Fruit fly (Drosophila melanogaster) whole organism, embryonic: ENCODE data around the gene witty.

ENCODE experiments used
- Atf3 ChIP-seq: fragments of 200-800 bp; sonication (Bioruptor generic); optimal IDR thresholded peaks from 3 replicates; lab custom pipeline; 2016; ENCODE audit warnings: missing biosample characterization, missing genetic modification characterization
- CG1024 ChIP-seq: fragments of 200-800 bp; sonication (Bioruptor generic); IDR thresholded peaks from 2 replicates; pipeline ENCODE4 v1.3.6; 2022; ENCODE audit warnings: missing biosample characterization, missing genetic modification characterization
- CG10654 ChIP-seq: fragments of 200-800 bp; sonication (Bioruptor generic); optimal IDR thresholded peaks from 2 replicates; lab custom pipeline; 2016; ENCODE audit warnings: missing biosample characterization, missing genetic modification characterization
- CG10959 ChIP-seq: fragments of 200-800 bp; sonication (Bioruptor generic); IDR thresholded peaks from 2 replicates; pipeline ENCODE4 v1.3.6; 2022; ENCODE audit warnings: missing biosample characterization, missing genetic modification characterization
- CG11247 ChIP-seq: fragments of 200-800 bp; sonication (Bioruptor generic); IDR thresholded peaks from 2 replicates; pipeline ENCODE4 v1.3.6; 2022; ENCODE audit warnings: missing biosample characterization, missing genetic modification characterization
- CG11723 ChIP-seq: fragments of 200-800 bp; sonication (Bioruptor generic); optimal IDR thresholded peaks from 2 replicates; lab custom pipeline; 2017; ENCODE audit warnings: missing biosample characterization, mild to moderate bottlenecking, missing genetic modification characterization
- CG12769 ChIP-seq: fragments of 200-800 bp; sonication (Bioruptor generic); optimal IDR thresholded peaks from 2 replicates; lab custom pipeline; 2019; ENCODE audit warnings: missing biosample characterization, mild to moderate bottlenecking, missing genetic modification characterization, moderate library complexity
- CG1602 ChIP-seq: fragments of 200-800 bp; sonication (Bioruptor generic); optimal IDR thresholded peaks from 3 replicates; lab custom pipeline; 2016; ENCODE audit warnings: missing biosample characterization, missing genetic modification characterization
- CG16813 ChIP-seq: fragments of 200-800 bp; sonication (Bioruptor generic); IDR thresholded peaks from 3 replicates; pipeline ENCODE4 v1.3.6; 2022; ENCODE audit warnings: missing biosample characterization, missing genetic modification characterization; ENCODE audit not compliant: partially characterized antibody
- CG16815 ChIP-seq: fragments of 200-800 bp; sonication (Bioruptor generic); optimal IDR thresholded peaks from 3 replicates; lab custom pipeline; 2017; ENCODE audit warnings: missing biosample characterization, mild to moderate bottlenecking, missing genetic modification characterization
- CG17385 ChIP-seq: fragments of 200-800 bp; sonication (Bioruptor generic); optimal IDR thresholded peaks from 3 replicates; lab custom pipeline; 2018; ENCODE audit warnings: missing biosample characterization, mild to moderate bottlenecking, missing genetic modification characterization
- CG17802 ChIP-seq: fragments of 200-800 bp; sonication (Bioruptor generic); optimal IDR thresholded peaks from 2 replicates; lab custom pipeline; 2018; ENCODE audit warnings: missing biosample characterization, mild to moderate bottlenecking, missing genetic modification characterization, moderate library complexity
- CG1792 ChIP-seq: fragments of 200-800 bp; sonication (Bioruptor generic); optimal IDR thresholded peaks from 2 replicates; lab custom pipeline; 2016; ENCODE audit warnings: missing biosample characterization, missing genetic modification characterization
- CG2116 ChIP-seq: fragments of 200-800 bp; sonication (Bioruptor generic); optimal IDR thresholded peaks from 3 replicates; lab custom pipeline; 2018; ENCODE audit warnings: missing biosample characterization, mild to moderate bottlenecking, missing genetic modification characterization
- CG2129 ChIP-seq: fragments of 200-800 bp; sonication (Bioruptor generic); IDR thresholded peaks from 2 replicates; pipeline ENCODE4 v1.3.6; 2022; ENCODE audit warnings: missing biosample characterization, missing genetic modification characterization; ENCODE audit not compliant: partially characterized antibody
- CG30431 ChIP-seq: fragments of 200-800 bp; sonication (Bioruptor generic); optimal IDR thresholded peaks from 2 replicates; lab custom pipeline; 2017; ENCODE audit warnings: missing biosample characterization, missing genetic modification characterization
- CG32772 ChIP-seq: fragments of 200-800 bp; sonication (Bioruptor generic); IDR thresholded peaks from 2 replicates; pipeline ENCODE4 v1.3.6; 2022; ENCODE audit warnings: missing biosample characterization, missing genetic modification characterization
- CG6175 ChIP-seq: fragments of 200-800 bp; sonication (Bioruptor generic); IDR thresholded peaks from 3 replicates; pipeline ENCODE4 v1.3.6; 2022; ENCODE audit warnings: missing biosample characterization, missing genetic modification characterization
- Deaf1 ChIP-seq: fragments of 200-800 bp; optimal IDR thresholded peaks from 3 replicates; lab custom pipeline; 2019; ENCODE audit warnings: missing biosample characterization, mild to moderate bottlenecking, missing genetic modification characterization, moderate library complexity
- E2f1 ChIP-seq: fragments of 200-800 bp; sonication (Bioruptor generic); IDR thresholded peaks from 2 replicates; pipeline ENCODE4 v1.3.6; 2022; ENCODE audit warnings: missing biosample characterization, missing genetic modification characterization
- GATAe ChIP-seq: fragments of 200-800 bp; sonication (Bioruptor generic); conservative IDR thresholded peaks from 2 replicates; pipeline ENCODE4 v1.3.6; 2022; ENCODE audit warnings: missing biosample characterization, missing genetic modification characterization
- Gsc ChIP-seq: fragments of 200-800 bp; sonication (Bioruptor generic); IDR thresholded peaks from 2 replicates; pipeline ENCODE4 v1.3.6; 2022; ENCODE audit warnings: missing biosample characterization, missing genetic modification characterization
- H15 ChIP-seq: fragments of 200-800 bp; sonication (Bioruptor generic); IDR thresholded peaks from 3 replicates; pipeline ENCODE4 v1.3.6; 2022; ENCODE audit warnings: missing biosample characterization, missing genetic modification characterization
- Lim3 ChIP-seq: fragments of 200-800 bp; sonication (Bioruptor generic); IDR thresholded peaks from 2 replicates; pipeline ENCODE4 v1.3.6; 2022; ENCODE audit warnings: missing biosample characterization, missing genetic modification characterization
- Max ChIP-seq: fragments of 200-800 bp; sonication (Bioruptor generic); optimal IDR thresholded peaks from 2 replicates; lab custom pipeline; 2016; ENCODE audit warnings: missing biosample characterization, mild to moderate bottlenecking, missing genetic modification characterization
- Mes4 ChIP-seq: fragments of 200-800 bp; sonication (Bioruptor generic); optimal IDR thresholded peaks from 2 replicates; lab custom pipeline; 2016; ENCODE audit warnings: missing biosample characterization, missing genetic modification characterization
- Nf-YA ChIP-seq: fragments of 200-800 bp; sonication (Bioruptor generic); IDR thresholded peaks from 2 replicates; pipeline ENCODE4 v1.3.6; 2022; ENCODE audit warnings: missing biosample characterization, missing genetic modification characterization
- Nf-YC ChIP-seq: fragments of 200-800 bp; optimal IDR thresholded peaks from 3 replicates; lab custom pipeline; 2019; ENCODE audit warnings: missing biosample characterization, mild to moderate bottlenecking, missing genetic modification characterization, moderate library complexity
- Oaz ChIP-seq: fragments of 200-800 bp; sonication (Bioruptor generic); IDR thresholded peaks from 2 replicates; pipeline ENCODE4 v1.3.6; 2022; ENCODE audit warnings: missing biosample characterization, missing genetic modification characterization
- Pdp1 ChIP-seq, 2 experiments: fragments of 200-800 bp; sonication (Bioruptor generic); optimal IDR thresholded peaks; 3 replicates each; lab custom pipeline; 2016; ENCODE audit warnings: missing biosample characterization in 2 of 2, missing genetic modification characterization in 2 of 2, mild to moderate bottlenecking in 1 of 2, moderate library complexity in 1 of 2
- Rx ChIP-seq: fragments of 200-800 bp; sonication (Bioruptor generic); IDR thresholded peaks from 2 replicates; pipeline ENCODE4 v1.3.6; 2022; ENCODE audit warnings: missing biosample characterization, missing genetic modification characterization
- Side ChIP-seq: fragments of 200-800 bp; sonication (Bioruptor generic); optimal IDR thresholded peaks from 2 replicates; lab custom pipeline; 2016; ENCODE audit warnings: missing biosample characterization, missing genetic modification characterization
- ara ChIP-seq: fragments of 200-800 bp; sonication (Bioruptor generic); IDR thresholded peaks from 2 replicates; pipeline ENCODE4 v1.3.6; 2022; ENCODE audit warnings: missing biosample characterization, missing genetic modification characterization
- bcd ChIP-seq: fragments of 200-800 bp; sonication (Bioruptor generic); optimal IDR thresholded peaks from 2 replicates; lab custom pipeline; 2017; ENCODE audit warnings: missing biosample characterization, mild to moderate bottlenecking, missing genetic modification characterization
- btn ChIP-seq: fragments of 200-800 bp; sonication (Bioruptor generic); optimal IDR thresholded peaks from 2 replicates; lab custom pipeline; 2016; ENCODE audit warnings: missing biosample characterization, missing genetic modification characterization
- caup ChIP-seq: fragments of 200-800 bp; sonication (Bioruptor generic); optimal IDR thresholded peaks from 3 replicates; lab custom pipeline; 2017; ENCODE audit warnings: missing biosample characterization, mild to moderate bottlenecking, missing genetic modification characterization, moderate library complexity; ENCODE audit not compliant: severe bottlenecking
- chinmo ChIP-seq: fragments of 200-800 bp; sonication (Bioruptor generic); IDR thresholded peaks from 4 replicates; pipeline ENCODE4 v1.3.6; 2022; ENCODE audit warnings: missing biosample characterization, missing genetic modification characterization; ENCODE audit not compliant: partially characterized antibody
- dm ChIP-seq: fragments of 200-800 bp; sonication (Bioruptor generic); optimal IDR thresholded peaks from 3 replicates; lab custom pipeline; 2016; ENCODE audit warnings: missing biosample characterization, missing genetic modification characterization
- dpn ChIP-seq, 2 experiments: fragments of 200-800 bp; sonication (Bioruptor generic); optimal IDR thresholded peaks; 3 replicates each; lab custom pipeline; 2016; ENCODE audit warnings: missing biosample characterization in 2 of 2, missing genetic modification characterization in 2 of 2
- fu2 ChIP-seq: fragments of 200-800 bp; sonication (Bioruptor generic); optimal IDR thresholded peaks from 2 replicates; lab custom pipeline; 2016; ENCODE audit warnings: missing biosample characterization, missing genetic modification characterization
- gem ChIP-seq: fragments of 200-800 bp; sonication (Bioruptor generic); optimal IDR thresholded peaks from 2 replicates; lab custom pipeline; 2019; ENCODE audit warnings: missing biosample characterization, mild to moderate bottlenecking, missing genetic modification characterization, moderate library complexity
- kah ChIP-seq: fragments of 200-800 bp; sonication (Bioruptor generic); optimal IDR thresholded peaks from 2 replicates; lab custom pipeline; 2018; ENCODE audit warnings: missing biosample characterization, mild to moderate bottlenecking, missing genetic modification characterization
- lov ChIP-seq, 2 experiments: fragments of 200-800 bp in 1 of 2; fragments of >200 bp in 1 of 2; sonication (Bioruptor generic) in 1 of 2; IDR thresholded peaks in 1 of 2; optimal IDR thresholded peaks in 1 of 2; 2 replicates in 1 of 2; 3 replicates in 1 of 2; pipeline versions ENCODE4 v1.3.6 to Lab custom; 2017 to 2022; ENCODE audit warnings: missing biosample characterization in 1 of 2, missing genetic modification characterization in 1 of 2
- p53 ChIP-seq: fragments of 200-800 bp; sonication (Bioruptor generic); optimal IDR thresholded peaks from 2 replicates; lab custom pipeline; 2016; ENCODE audit warnings: missing biosample characterization, missing genetic modification characterization
- pfk ChIP-seq: fragments of 200-800 bp; sonication (Bioruptor generic); optimal IDR thresholded peaks from 2 replicates; lab custom pipeline; 2018; ENCODE audit warnings: missing biosample characterization, mild to moderate bottlenecking, missing genetic modification characterization, moderate library complexity
- pho ChIP-seq: fragments of 200-800 bp; sonication (Bioruptor generic); optimal IDR thresholded peaks from 2 replicates; lab custom pipeline; 2016; ENCODE audit warnings: missing biosample characterization, missing genetic modification characterization
- sens-2 ChIP-seq: fragments of 200-800 bp; sonication (Bioruptor generic); IDR thresholded peaks from 2 replicates; pipeline ENCODE4 v1.3.6; 2022; ENCODE audit warnings: missing biosample characterization, missing genetic modification characterization
- sug ChIP-seq: fragments of 200-800 bp; optimal IDR thresholded peaks from 2 replicates; lab custom pipeline; 2019; ENCODE audit warnings: missing biosample characterization, mild to moderate bottlenecking, missing genetic modification characterization, moderate library complexity
- toy ChIP-seq: fragments of 200-800 bp; sonication (Bioruptor generic); IDR thresholded peaks from 2 replicates; pipeline ENCODE4 v1.3.6; 2022; ENCODE audit warnings: missing biosample characterization, missing genetic modification characterization
- tup ChIP-seq: fragments of 200-800 bp; sonication (Bioruptor generic); optimal IDR thresholded peaks from 2 replicates; lab custom pipeline; 2016; ENCODE audit warnings: missing biosample characterization, mild to moderate bottlenecking, missing genetic modification characterization, moderate library complexity
- unpg ChIP-seq: fragments of 200-800 bp; sonication (Bioruptor generic); optimal IDR thresholded peaks from 3 replicates; lab custom pipeline; 2018; ENCODE audit warnings: missing biosample characterization, mild to moderate bottlenecking, missing genetic modification characterization, moderate library complexity
- wdn ChIP-seq: fragments of 200-800 bp; sonication (Bioruptor generic); IDR thresholded peaks from 2 replicates; pipeline ENCODE4 v1.3.6; 2022; ENCODE audit warnings: missing biosample characterization, missing genetic modification characterization

Gene witty

DNA sequence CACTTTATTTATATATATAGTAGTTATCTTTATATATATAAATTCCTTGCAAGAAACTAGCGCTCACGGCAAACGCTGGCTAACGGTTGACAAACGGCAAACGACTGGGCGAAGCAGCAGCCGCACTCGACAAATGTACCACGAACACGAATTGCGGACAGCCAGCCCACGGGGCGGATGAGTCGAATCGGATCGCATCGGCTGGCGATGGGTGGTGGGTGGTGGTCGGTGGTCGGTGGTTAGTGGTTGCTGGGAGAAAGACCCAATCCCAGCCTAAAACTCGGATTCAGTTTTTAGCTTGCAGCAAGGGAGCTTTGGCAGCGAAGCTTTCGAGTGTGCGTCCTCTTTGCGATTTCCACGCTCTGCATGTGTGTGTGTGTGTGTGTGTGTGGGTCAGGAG is 12.9 kb upstream of the witty start, which contains the start of gene CG7781 (continued):
- TF ChIP-seq sens-2 = no peak
- TF ChIP-seq btn (GFP tag; lab: Kevin White, UChicago) = no peak
- TF ChIP-seq CG10654 (GFP tag; lab: Kevin White, UChicago) = no peak
- TF ChIP-seq Side (GFP tag; lab: Kevin White, UChicago) = no peak
- TF ChIP-seq CG11247 (GFP tag; lab: Robert Waterston, UW) = no peak
- TF ChIP-seq Nf-YA = no peak
- TF ChIP-seq wdn (GFP tag; lab: Robert Waterston, UW) = 0 out of 2 replicates have a peak, but pooled peaks have one; percentile 11
- TF ChIP-seq Rx = no peak
- no peak for TF ChIP-seq CG1602
- no peak for TF ChIP-seq Atf3 (GFP tag; lab: Kevin White, UChicago)
- TF ChIP-seq sug (tag; lab: Kevin White, UChicago) = no peak
- TF ChIP-seq Oaz = no peak
- no peak for TF ChIP-seq CG11723 (GFP tag; lab: Kevin White, UChicago)
- no peak for TF ChIP-seq CG30431 (GFP tag; lab: Kevin White, UChicago)
- TF ChIP-seq CG16813 (GFP tag; lab: Robert Waterston, UW) = no peak
- no peak for TF ChIP-seq dm (GFP tag; lab: Kevin White, UChicago)
- no peak for TF ChIP-seq Lim3 (GFP tag; lab: Robert Waterston, UW)
- 0 out of 2 replicates have a peak, but pooled peaks have one; percentile 19 for TF ChIP-seq E2f1 (GFP tag; lab: Robert Waterston, UW)
- no peak for TF ChIP-seq CG2129 (GFP tag; lab: Robert Waterston, UW)
- no peak for TF ChIP-seq CG1792
- TF ChIP-seq Pdp1 (GFP tag; optimal IDR thresholded peaks at IDR 0.05; lab: Kevin White, UChicago) = no peak
- TF ChIP-seq caup (GFP tag; lab: Kevin White, UChicago) = no peak
- TF ChIP-seq H15 = no peak
- TF ChIP-seq tup (GFP tag; lab: Kevin White, UChicago) = no peak
- no peak for TF ChIP-seq CG17385 (GFP tag; lab: Kevin White, UChicago)
- no peak for TF ChIP-seq kah
- no peak for TF ChIP-seq CG10959 (GFP tag; lab: Robert Waterston, UW)
- TF ChIP-seq lov (optimal IDR thresholded peaks at IDR 0.05; lab: Kevin White, UChicago) = no peak
- TF ChIP-seq lov (GFP tag; IDR thresholded peaks at IDR 0.05; lab: Robert Waterston, UW) = no peak
- TF ChIP-seq pfk (GFP tag; lab: Kevin White, UChicago) = no peak
- TF ChIP-seq CG32772 (GFP tag; lab: Robert Waterston, UW) = no peak
- no peak for TF ChIP-seq pho (GFP tag; lab: Kevin White, UChicago)
- TF ChIP-seq GATAe (GFP tag; lab: Robert Waterston, UW) = no peak
- TF ChIP-seq CG16815 (GFP tag; lab: Kevin White, UChicago) = no peak
- TF ChIP-seq Gsc (GFP tag; lab: Robert Waterston, UW) = no peak
- TF ChIP-seq Deaf1 = peak; percentile 91
- TF ChIP-seq unpg (GFP tag; lab: Kevin White, UChicago) = no peak
- no peak for TF ChIP-seq CG2116 (GFP tag; lab: Kevin White, UChicago)
- no peak for TF ChIP-seq CG12769 (tag; lab: Kevin White, UChicago)
- TF ChIP-seq bcd (GFP tag; lab: Kevin White, UChicago) = no peak
- TF ChIP-seq CG17802 (tag; lab: Kevin White, UChicago) = no peak
- TF ChIP-seq chinmo = peak; percentile 77; the same call in 1 of the 4 replicates
- no peak for TF ChIP-seq Mes4 (GFP tag; lab: Kevin White, UChicago)
- TF ChIP-seq dpn (GFP tag; optimal IDR thresholded peaks at IDR 0.05; lab: Kevin White, UChicago) = no peak
- TF ChIP-seq Nf-YC = peak; percentile 7
- no peak for TF ChIP-seq p53 (GFP tag; lab: Kevin White, UChicago)
- no peak for TF ChIP-seq ara (GFP tag; lab: Robert Waterston, UW)
- no peak for TF ChIP-seq gem (tag; lab: Kevin White, UChicago)
- TF ChIP-seq CG6175 (GFP tag; lab: Robert Waterston, UW) = no peak
- TF ChIP-seq toy (GFP tag; lab: Robert Waterston, UW) = no peak
- TF ChIP-seq fu2 (GFP tag; lab: Kevin White, UChicago) = no peak
- no peak for TF ChIP-seq Max (GFP tag; lab: Kevin White, UChicago)
- TF ChIP-seq CG1024 (GFP tag; lab: Robert Waterston, UW) = 0 out of 2 replicates have a peak, but pooled peaks have one; percentile 21
